Worm (Caenorhabditis elegans) whole organism, L1 larva: ENCODE data around the gene irld-66.

ENCODE experiments used
- egl-27 ChIP-seq, 2 experiments: fragments of 150-350 bp in 1 of 2; sonication (generic microtip); optimal IDR thresholded peaks; 3 replicates each; lab custom pipeline; 2017 to 2018; ENCODE audit warnings: missing biosample characterization in 2 of 2, missing genetic modification characterization in 2 of 2, missing genetic modification reagents in 2 of 2
- lin-13 ChIP-seq: fragments of 150-350 bp; optimal IDR thresholded peaks from 2 replicates; lab custom pipeline; 2014; ENCODE audit warnings: missing biosample characterization, missing genetic modification reagents, missing genetic modification characterization
- lsy-2 ChIP-seq, 2 experiments: fragments of 150-350 bp; optimal IDR thresholded peaks; 2 replicates each; lab custom pipeline; 2014; ENCODE audit warnings: missing biosample characterization in 2 of 2, missing genetic modification characterization in 2 of 2
- mdl-1 ChIP-seq, 2 experiments: fragments of 150-350 bp; optimal IDR thresholded peaks; 2 replicates each; lab custom pipeline; 2014 to 2017; ENCODE audit warnings: missing biosample characterization in 2 of 2, missing genetic modification characterization in 2 of 2, inconsistent platforms in 1 of 2
- nhr-237 ChIP-seq: fragments of 150-350 bp; optimal IDR thresholded peaks from 2 replicates; lab custom pipeline; 2014; ENCODE audit warnings: missing biosample characterization, missing genetic modification characterization
- pag-3 ChIP-seq: sonication (generic microtip); optimal IDR thresholded peaks from 2 replicates; lab custom pipeline; 2017; ENCODE audit warnings: missing genetic modification characterization, mild to moderate bottlenecking, missing compliant biosample characterization, antibody characterized with exemption, borderline replicate concordance; ENCODE audit not compliant: insufficient read depth
- rnt-1 ChIP-seq: sonication (generic microtip); optimal IDR thresholded peaks from 2 replicates; lab custom pipeline; 2016; ENCODE audit warnings: mild to moderate bottlenecking, missing genetic modification characterization, moderate library complexity, missing compliant biosample characterization
- unc-62 ChIP-seq: fragments of 150-350 bp; optimal IDR thresholded peaks from 2 replicates; lab custom pipeline; 2014; ENCODE audit warnings: missing biosample characterization, missing genetic modification reagents, missing genetic modification characterization

DNA sequence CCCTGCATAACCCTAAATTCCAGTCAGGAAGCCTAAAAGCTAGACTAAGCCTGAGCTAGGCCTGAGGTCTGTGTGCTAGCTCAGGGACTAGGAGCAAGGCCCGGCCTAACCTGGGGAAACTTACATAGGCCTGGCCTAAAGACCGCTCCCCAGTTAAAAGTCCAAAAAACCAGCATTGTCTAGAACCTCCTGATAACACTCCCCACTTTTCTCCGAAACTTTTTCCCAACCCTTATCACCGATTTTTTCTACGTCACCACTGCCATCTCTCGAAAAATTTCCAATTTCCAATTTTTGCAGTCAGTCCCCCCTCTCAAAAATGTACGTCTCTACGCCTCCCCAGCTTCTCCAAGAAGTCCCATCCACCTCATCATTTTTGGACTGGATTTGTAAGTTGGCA is 17.0 kb downstream of the irld-66 start, which contains the start of gene ZK355.2:
- TF ChIP-seq egl-27 (tag; optimal IDR thresholded peaks at IDR 0.05; lab: Kevin White, UChicago) (no peak), nhr-237 (tag; lab: Kevin White, UChicago) (no peak), lin-13 (GFP tag; lab: Kevin White, UChicago) (no peak), mdl-1 (tag; optimal IDR thresholded peaks at IDR 0.05; lab: Kevin White, UChicago) (no peak), unc-62 (GFP tag; lab: Kevin White, UChicago) (no peak), rnt-1 (tag; lab: Kevin White, UChicago) (no peak), pag-3 (tag; lab: Kevin White, UChicago) (no peak), lsy-2 (tag; optimal IDR thresholded peaks at IDR 0.05; lab: Kevin White, UChicago) (no peak)
